Worm (Caenorhabditis elegans) whole organism, L4/young adult: ENCODE measurements around the gene grp-1.

Source experiments
- W03F9.2 ChIP-seq: fragments of 150-350 bp; optimal IDR thresholded peaks from 2 replicates; lab custom pipeline; 2014; ENCODE audit warnings: missing biosample characterization, missing genetic modification characterization
- dao-5 ChIP-seq: sonication (generic microtip); optimal IDR thresholded peaks from 2 replicates; lab custom pipeline; 2016; ENCODE audit warnings: missing genotype, missing genetic modification characterization, moderate library complexity, missing compliant biosample characterization
- him-1 ChIP-seq: sonication (generic microtip); optimal IDR thresholded peaks from 2 replicates; lab custom pipeline; 2016; ENCODE audit warnings: missing genotype, missing genetic modification reagents, missing genetic modification characterization, missing compliant biosample characterization

grp-1 gene

DNA sequence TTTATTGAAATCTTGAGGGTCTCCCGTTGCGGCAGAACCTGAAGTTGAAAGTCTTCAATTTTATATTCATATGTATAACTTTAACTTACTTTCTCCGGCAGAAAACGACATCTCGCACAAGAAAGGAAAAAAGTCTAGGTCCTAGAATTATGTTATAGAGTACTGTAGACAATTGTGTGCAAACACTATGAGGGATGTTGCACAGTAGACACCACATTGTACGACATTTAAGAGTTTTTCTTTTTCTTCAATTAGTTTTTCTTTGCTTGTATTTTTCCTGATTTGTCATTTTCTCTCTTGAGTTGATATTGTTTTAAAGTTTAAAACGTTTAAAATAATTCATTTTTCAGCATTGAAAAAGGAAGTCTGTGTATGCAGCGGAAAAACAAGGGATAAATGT, at the start of gene grp-1, which contains the start of gene K06H7.7:
Gene grp-1, plus strand, starts transcription at position 351 of the 400 bp plus-strand sequence.
Gene K06H7.7, minus strand, starts transcription at position 121 of the 400 bp plus-strand sequence.
- peak; percentile 77 for TF ChIP-seq W03F9.2 (tag; lab: Kevin White, UChicago)
- no peak for TF ChIP-seq him-1 (tag; lab: Kevin White, UChicago)
- no peak for TF ChIP-seq dao-5 (tag; lab: Kevin White, UChicago)

ce11 chrIII:8036050-8036449, 49.5 kb upstream of the grp-1 start:
- TF ChIP-seq dao-5 (tag; lab: Kevin White, UChicago) (no peak), W03F9.2 (tag; lab: Kevin White, UChicago) (no peak), him-1 (tag; lab: Kevin White, UChicago) (no peak)

ce11 chrIII:8036497-8036896, 49.0 kb upstream of the grp-1 start:
- TF ChIP-seq dao-5 (tag; lab: Kevin White, UChicago) (no peak), him-1 (tag; lab: Kevin White, UChicago) (no peak), W03F9.2 (tag; lab: Kevin White, UChicago) (no peak)

DNA sequence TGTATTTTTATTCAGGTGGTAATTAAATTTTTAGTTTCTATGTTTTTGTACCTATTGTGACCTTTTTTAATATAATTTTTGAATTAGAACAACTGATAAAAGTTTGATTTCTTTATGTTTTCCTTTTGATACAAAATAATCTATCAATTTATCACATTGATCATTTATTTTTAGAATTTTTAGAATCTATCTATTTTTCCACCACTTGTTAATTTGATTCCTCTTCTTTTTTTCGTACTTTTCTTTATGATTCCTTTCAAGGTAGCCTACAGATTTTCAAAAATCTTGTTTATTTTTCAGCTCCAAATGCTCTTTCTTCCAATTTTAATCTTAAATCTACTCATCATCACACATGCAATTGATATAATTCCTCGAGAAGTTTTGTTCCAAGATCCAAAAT, 47.6 kb upstream of the grp-1 start, which contains the start of gene dpf-6:
Gene dpf-6, plus strand, starts transcription at position 301 of the 400 bp plus-strand sequence.
- TF ChIP-seq W03F9.2 (tag; lab: Kevin White, UChicago) (no peak), dao-5 (tag; lab: Kevin White, UChicago) (no peak), him-1 (tag; lab: Kevin White, UChicago) (no peak)

DNA sequence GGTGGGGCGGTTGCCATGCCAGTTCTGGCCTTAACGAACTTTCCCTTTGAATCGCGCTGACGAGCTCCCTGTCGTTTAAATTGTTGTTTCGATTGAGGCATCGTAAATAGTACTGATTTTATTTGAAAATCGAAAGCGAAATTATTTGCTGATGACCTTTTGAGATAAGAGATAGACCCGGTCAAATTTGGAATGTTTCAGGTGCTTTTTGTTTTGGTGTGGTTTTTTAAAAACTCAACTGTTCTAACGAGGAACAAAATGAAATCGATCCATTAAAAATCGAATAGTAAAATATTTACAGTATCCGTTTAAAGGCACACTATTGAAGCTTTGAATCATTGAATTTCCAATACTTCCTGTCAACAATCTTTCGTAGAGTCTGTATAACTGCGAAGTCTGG, 42.7 kb upstream of the grp-1 start, which contains the start of gene K12H4.6:
Gene K12H4.6, minus strand, starts transcription at position 101 of the 400 bp plus-strand sequence.
- TF ChIP-seq him-1 (tag; lab: Kevin White, UChicago) (no peak), dao-5 (tag; lab: Kevin White, UChicago) (no peak)

- peak; percentile 65 for TF ChIP-seq dao-5 (tag; lab: Kevin White, UChicago)
- TF ChIP-seq W03F9.2 (tag; lab: Kevin White, UChicago) = peak; percentile 98
- TF ChIP-seq him-1 (tag; lab: Kevin White, UChicago) = peak; percentile 97
Observed at ce11 chrIII:8043784-8044183, 41.7 kb upstream of the grp-1 start.

- no peak for TF ChIP-seq dao-5 (tag; lab: Kevin White, UChicago)
- TF ChIP-seq him-1 (tag; lab: Kevin White, UChicago) = no peak
- TF ChIP-seq W03F9.2 (tag; lab: Kevin White, UChicago) = no peak
Observed at ce11 chrIII:8044187-8044586, 41.3 kb upstream of the grp-1 start, which contains the start of gene K12H4.5. TSS of gene K12H4.5 (plus strand) at chrIII:8044487.

- TF ChIP-seq W03F9.2 (tag; lab: Kevin White, UChicago) = no peak
- TF ChIP-seq dao-5 (tag; lab: Kevin White, UChicago) = no peak
- no peak for TF ChIP-seq him-1 (tag; lab: Kevin White, UChicago)
Observed at ce11 chrIII:8044717-8045116, 40.8 kb upstream of the grp-1 start, which contains the start of gene spcs-3. TSS of gene spcs-3 (plus strand) at chrIII:8045017.

DNA sequence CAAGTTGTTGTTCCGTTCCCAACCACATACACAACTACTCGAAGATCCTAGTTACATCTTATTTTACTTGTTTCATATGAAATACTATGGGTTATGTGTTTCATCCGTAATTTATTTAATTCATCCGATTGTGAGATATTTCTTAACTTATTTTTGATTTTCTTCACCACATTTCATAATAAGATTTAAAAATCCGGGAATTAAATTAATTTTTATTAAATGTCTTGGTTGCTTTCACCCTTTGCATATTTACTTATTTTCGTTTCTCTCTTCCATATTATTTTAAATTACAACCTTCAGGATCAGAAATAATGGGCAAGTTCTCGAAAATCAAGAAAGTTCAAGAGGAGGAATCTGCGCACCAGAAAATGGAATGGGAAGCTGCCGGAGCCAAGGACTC, 39.8 kb upstream of the grp-1 start, which contains the start of gene K12H4.3:
Gene K12H4.3, plus strand, starts transcription at position 301 of the 400 bp plus-strand sequence.
- TF ChIP-seq W03F9.2 (tag; lab: Kevin White, UChicago) (no peak), him-1 (tag; lab: Kevin White, UChicago) (no peak), dao-5 (tag; lab: Kevin White, UChicago) (no peak)

- no peak for TF ChIP-seq him-1 (tag; lab: Kevin White, UChicago)
- TF ChIP-seq dao-5 (tag; lab: Kevin White, UChicago) = no peak
Observed at ce11 chrIII:8047412-8047811, 38.1 kb upstream of the grp-1 start, which contains the start of gene K12H4.2. TSS of gene K12H4.2 (plus strand) at chrIII:8047712.

DNA sequence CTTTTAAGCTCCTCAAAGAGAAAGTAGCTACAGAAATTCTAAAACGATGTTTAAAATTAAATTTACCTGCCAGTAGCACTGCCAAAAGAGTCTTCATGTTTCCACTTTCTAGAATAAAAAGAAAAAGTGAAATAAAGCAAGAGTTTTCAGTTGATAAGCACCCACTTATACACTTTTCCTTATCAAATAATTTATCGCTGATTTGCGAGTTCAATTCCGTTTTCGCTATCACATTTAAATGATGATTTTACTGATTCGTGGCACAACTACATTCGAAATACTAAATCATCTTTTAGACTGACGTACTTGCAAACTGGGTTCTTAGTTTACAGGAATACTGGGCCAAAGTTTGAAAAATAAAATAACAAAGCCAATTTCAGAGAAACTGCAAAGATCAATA, 34.6 kb upstream of the grp-1 start, which contains the start of gene K12H4.7:
Gene K12H4.7, minus strand, starts transcription at position 138 of the 400 bp plus-strand sequence.
- TF ChIP-seq W03F9.2 (tag; lab: Kevin White, UChicago) (no peak), him-1 (tag; lab: Kevin White, UChicago) (no peak), dao-5 (tag; lab: Kevin White, UChicago) (no peak)

ce11 chrIII:8051838-8052237, 33.7 kb upstream of the grp-1 start:
- TF ChIP-seq dao-5 (tag; lab: Kevin White, UChicago) (no peak), him-1 (tag; lab: Kevin White, UChicago) (no peak), W03F9.2 (tag; lab: Kevin White, UChicago) (no peak)

- TF ChIP-seq W03F9.2 (tag; lab: Kevin White, UChicago) (no peak), him-1 (tag; lab: Kevin White, UChicago) (no peak), dao-5 (tag; lab: Kevin White, UChicago) (no peak)
Observed at ce11 chrIII:8061114-8061513, 24.4 kb upstream of the grp-1 start.

ce11 chrIII:8063659-8064058, 21.8 kb upstream of the grp-1 start:
- no peak for TF ChIP-seq dao-5 (tag; lab: Kevin White, UChicago)
- TF ChIP-seq him-1 (tag; lab: Kevin White, UChicago) = no peak
- TF ChIP-seq W03F9.2 (tag; lab: Kevin White, UChicago) = no peak
